Fruit fly (Drosophila melanogaster): ENCODE results near the gene Cpr67B.
A peak's percentile ranks its signal among the peaks of the same experiment; 100 is the strongest.

Gene Cpr67B

DNA sequence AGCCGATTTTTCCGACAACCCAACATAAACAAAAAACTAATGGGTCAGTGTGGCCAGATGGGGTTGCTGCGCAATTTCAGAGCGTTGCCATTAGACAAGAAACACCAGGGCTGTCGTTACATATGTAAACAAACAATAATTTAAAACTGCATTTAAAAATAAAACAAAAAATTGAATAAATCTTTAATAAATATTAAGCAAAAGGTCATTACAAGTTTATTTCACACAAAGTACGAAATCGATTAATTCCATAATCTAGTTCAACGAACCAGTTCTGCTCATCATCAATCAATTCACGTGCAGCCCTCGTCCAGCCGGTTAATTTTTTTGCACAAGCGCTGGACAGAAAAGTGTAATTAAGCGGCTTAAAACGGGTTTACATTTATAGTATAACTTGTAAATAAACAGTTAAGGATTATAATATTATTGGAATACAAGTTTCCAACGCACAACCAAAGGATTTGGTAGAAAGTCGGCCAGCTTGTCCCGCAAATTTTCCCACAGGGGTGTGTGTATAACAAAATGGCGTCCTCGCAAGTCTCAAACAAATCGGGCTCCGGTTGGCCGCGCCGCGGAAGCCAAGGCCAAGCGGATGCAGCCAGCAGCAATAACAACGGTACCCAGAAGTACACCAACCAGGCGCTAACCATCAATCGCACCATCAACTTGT, 6.3 kb downstream of the Cpr67B start, which contains the start of the genes CG4022 and Cpsf5 (continued):
- TF ChIP-seq CkIIα-i1 (GFP tag; IDR thresholded peaks at IDR 0.05) (no peak), bsh (GFP tag; optimal IDR thresholded peaks at IDR 0.05) (peak in 1 of 2 experiments; percentile 87), en (GFP tag; optimal IDR thresholded peaks at IDR 0.05) (no peak), Opbp (GFP tag; IDR thresholded peaks at IDR 0.05; ENCODE audit: partially characterized antibody) (no peak), dati (GFP tag; IDR thresholded peaks at IDR 0.05) (peak; percentile 25; the same call in 1 of the 2 replicates), Sox100B (GFP tag; optimal IDR thresholded peaks at IDR 0.05) (peak; percentile 71), CG10959 (GFP tag; IDR thresholded peaks at IDR 0.05) (peak; percentile 70), Side (GFP tag; optimal IDR thresholded peaks at IDR 0.05) (peak; percentile 34), Med (GFP tag) (peak; percentile 92), sima (GFP tag; optimal IDR thresholded peaks at IDR 0.05) (no peak), Dad (GFP tag; optimal IDR thresholded peaks at IDR 0.05) (peak; percentile 34), Poxn (GFP tag; IDR thresholded peaks at IDR 0.05) (peak; percentile 56; the same call in 1 of the 2 replicates), Mes4 (GFP tag; optimal IDR thresholded peaks at IDR 0.05) (peak; percentile 32), al (GFP tag; IDR thresholded peaks at IDR 0.05) (peak; percentile 79), Rfx (GFP tag; IDR thresholded peaks at IDR 0.05) (peak; percentile 88), CG4424 (GFP tag; optimal IDR thresholded peaks at IDR 0.05) (peak; percentile 86), CG18764 (GFP tag; optimal IDR thresholded peaks at IDR 0.05) (peak; percentile 63), nau (GFP tag; optimal IDR thresholded peaks at IDR 0.05) (peak; percentile 36), YL-1 (GFP tag; optimal IDR thresholded peaks at IDR 0.05) (peak; percentile 88), CG7987 (GFP tag; optimal IDR thresholded peaks at IDR 0.05) (no peak), CG10366 (GFP tag; IDR thresholded peaks at IDR 0.05) (peak; percentile 86), CG32772 (GFP tag; IDR thresholded peaks at IDR 0.05) (peak; percentile 79), h (optimal IDR thresholded peaks at IDR 0.05) (no peak), CG5180 (GFP tag; optimal IDR thresholded peaks at IDR 0.05) (no peak), Optix (GFP tag; IDR thresholded peaks at IDR 0.05) (no peak; the same call in 1 of the 3 replicates), CG7271 (tag; optimal IDR thresholded peaks at IDR 0.05) (peak; percentile 67), CG32532 (GFP tag; IDR thresholded peaks at IDR 0.05) (peak; percentile 91), luna (GFP tag; optimal IDR thresholded peaks at IDR 0.05) (no peak), insv (GFP tag; optimal IDR thresholded peaks at IDR 0.05) (peak in 1 of 2 experiments; percentile 66), CG12744 (GFP tag; optimal IDR thresholded peaks at IDR 0.05) (peak; percentile 62), CG9876 (GFP tag; optimal IDR thresholded peaks at IDR 0.05) (no peak), CG17612 (GFP tag; IDR thresholded peaks at IDR 0.05) (no peak), CG8478 (optimal IDR thresholded peaks at IDR 0.05) (no peak), ab (GFP tag; optimal IDR thresholded peaks at IDR 0.05) (peak; percentile 45), Hsf (GFP tag; optimal IDR thresholded peaks at IDR 0.05) (peak; percentile 85), Dp (GFP tag; optimal IDR thresholded peaks at IDR 0.05) (peak; percentile 28), cas (GFP tag; IDR thresholded peaks at IDR 0.05) (peak; percentile 74), cato (GFP tag; optimal IDR thresholded peaks at IDR 0.05; ENCODE audit: borderline replicate concordance) (peak; percentile 54), PHDP (tag; optimal IDR thresholded peaks at IDR 0.05) (peak; percentile 87), Camta (GFP tag; optimal IDR thresholded peaks at IDR 0.05) (peak; percentile 61), CG6765 (GFP tag; optimal IDR thresholded peaks at IDR 0.05) (no peak), CG5953 (GFP tag; IDR thresholded peaks at IDR 0.05) (peak; percentile 1; the same call in 1 of the 2 replicates), CG18476 (GFP tag; optimal IDR thresholded peaks at IDR 0.05) (peak; percentile 68), pho (GFP tag; optimal IDR thresholded peaks at IDR 0.05) (peak; percentile 67), CG3995 (GFP tag; optimal IDR thresholded peaks at IDR 0.05) (peak; percentile 6), hb (GFP tag; IDR thresholded peaks at IDR 0.05; ENCODE audit: partially characterized antibody) (no peak), CG10267 (tag; optimal IDR thresholded peaks at IDR 0.05) (peak; percentile 81), Mrtf (GFP tag; IDR thresholded peaks at IDR 0.05) (peak; percentile 40; the same call in 1 of the 3 replicates), CG12236 (GFP tag; optimal IDR thresholded peaks at IDR 0.05) (no peak), lilli (GFP tag; optimal IDR thresholded peaks at IDR 0.05) (peak; percentile 90), CG5245 (GFP tag; optimal IDR thresholded peaks at IDR 0.05) (peak; percentile 65)
